Fruit fly (Drosophila melanogaster): Measurements from ENCODE around the gene RagA-B.

The RagA-B gene

DNA sequence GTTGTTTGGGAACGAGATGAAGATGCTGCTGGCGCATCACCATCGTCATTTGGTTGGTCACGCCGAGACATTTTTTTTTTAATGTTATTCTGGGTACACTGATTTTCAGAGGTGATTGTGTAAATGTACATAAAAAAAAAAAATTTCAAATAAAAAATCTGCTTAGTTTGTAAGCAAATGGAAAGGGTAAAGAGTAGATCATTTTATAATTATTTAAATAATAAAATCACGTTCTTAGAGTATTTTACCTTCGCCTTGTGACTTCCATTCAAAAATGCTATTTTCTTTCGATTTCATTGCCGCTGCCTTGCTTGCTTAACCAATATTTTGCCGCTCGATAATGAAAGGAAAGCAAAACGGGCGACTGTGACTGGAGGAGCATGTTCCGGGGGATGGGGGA is 5.3 kb downstream of the RagA-B start (continued):
- TF ChIP-seq CG11085 (GFP tag; IDR thresholded peaks at IDR 0.05) (no peak), cg (GFP tag; optimal IDR thresholded peaks at IDR 0.05) (no peak), nerfin-1 (tag; optimal IDR thresholded peaks at IDR 0.05) (peak; percentile 6), CG1832 (GFP tag; optimal IDR thresholded peaks at IDR 0.05) (no peak), CG8944 (GFP tag; optimal IDR thresholded peaks at IDR 0.05) (no peak), Nf-YA (GFP tag; IDR thresholded peaks at IDR 0.05) (no peak), TFAM (GFP tag; optimal IDR thresholded peaks at IDR 0.05) (no peak), gsb-n (tag; optimal IDR thresholded peaks at IDR 0.05) (peak; percentile 53), onecut (GFP tag; IDR thresholded peaks at IDR 0.05) (0 out of 2 replicates have a peak, but pooled peaks have one; percentile 12), CG15696 (tag; optimal IDR thresholded peaks at IDR 0.05) (no peak), row (GFP tag; IDR thresholded peaks at IDR 0.05) (peak; percentile 61), lab (GFP tag; optimal IDR thresholded peaks at IDR 0.05) (no peak), ttk (GFP tag; IDR thresholded peaks at IDR 0.05) (peak; percentile 39), lola (GFP tag; optimal IDR thresholded peaks at IDR 0.05) (peak in 1 of 3 experiments; percentile 12), Myb (GFP tag; optimal IDR thresholded peaks at IDR 0.05) (no peak), CG8281 (tag; optimal IDR thresholded peaks at IDR 0.05) (no peak), CG13775 (GFP tag; optimal IDR thresholded peaks at IDR 0.05) (no peak), oc (tag; optimal IDR thresholded peaks at IDR 0.05) (peak; percentile 55), ash1 (GFP tag; optimal IDR thresholded peaks at IDR 0.05) (no peak), CG12236 (GFP tag; optimal IDR thresholded peaks at IDR 0.05) (no peak), CG4707 (GFP tag; optimal IDR thresholded peaks at IDR 0.05) (peak; percentile 8), Hand (GFP tag; optimal IDR thresholded peaks at IDR 0.05) (no peak), CG9817 (tag; optimal IDR thresholded peaks at IDR 0.05) (peak; percentile 11), CG12391 (tag; optimal IDR thresholded peaks at IDR 0.05) (peak; percentile 32), tap (tag; optimal IDR thresholded peaks at IDR 0.05) (no peak), Dp (GFP tag; optimal IDR thresholded peaks at IDR 0.05) (no peak), zfh2 (GFP tag; optimal IDR thresholded peaks at IDR 0.05) (no peak), ATbp (GFP tag; optimal IDR thresholded peaks at IDR 0.05) (peak; percentile 55), CG8290 (GFP tag; optimal IDR thresholded peaks at IDR 0.05) (no peak), CG8290 (tag; optimal IDR thresholded peaks at IDR 0.05) (no peak), cwo (GFP tag; optimal IDR thresholded peaks at IDR 0.05) (no peak), HLH3B (GFP tag; IDR thresholded peaks at IDR 0.05) (peak; percentile 71), CG2116 (GFP tag; optimal IDR thresholded peaks at IDR 0.05) (no peak), CG7556 (GFP tag; optimal IDR thresholded peaks at IDR 0.05) (no peak), CG10462 (GFP tag; optimal IDR thresholded peaks at IDR 0.05) (no peak), CG14710 (tag; optimal IDR thresholded peaks at IDR 0.05) (peak; percentile 22), peb (GFP tag; IDR thresholded peaks at IDR 0.05) (no peak), CG17612 (GFP tag; IDR thresholded peaks at IDR 0.05) (no peak), inv (GFP tag; IDR thresholded peaks at IDR 0.05; ENCODE audit: partially characterized antibody) (no peak), CG5245 (GFP tag; optimal IDR thresholded peaks at IDR 0.05) (peak; percentile 11), tio (GFP tag; optimal IDR thresholded peaks at IDR 0.05) (no peak), Med (GFP tag) (peak; percentile 15), CG8478 (optimal IDR thresholded peaks at IDR 0.05) (no peak), pb (GFP tag; optimal IDR thresholded peaks at IDR 0.05) (no peak), CG31224 (GFP tag; IDR thresholded peaks at IDR 0.05) (no peak), Eip74EF (GFP tag; optimal IDR thresholded peaks at IDR 0.05) (peak in 1 of 2 experiments; percentile 6), NC2α (GFP tag; optimal IDR thresholded peaks at IDR 0.05) (no peak), CG14667 (GFP tag; IDR thresholded peaks at IDR 0.05) (no peak; the same call in 1 of the 2 replicates), Abd-B (GFP tag; optimal IDR thresholded peaks at IDR 0.05) (no peak), CG32767 (GFP tag; IDR thresholded peaks at IDR 0.05) (no peak), Ets65A (GFP tag) (no peak), CG3281 (GFP tag; optimal IDR thresholded peaks at IDR 0.05) (no peak)
